Worm (Caenorhabditis elegans): Measurements from ENCODE around the gene rpb-6.
A peak's percentile ranks its signal among the peaks of the same experiment; 100 is the strongest.

rpb-6 gene

ce11 chrII:10547311-10547710 is 31.9 kb upstream of the rpb-6 start (continued):
- TF ChIP-seq Y67H2A.10 (GFP tag; conservative IDR thresholded peaks at IDR 0.05) (no peak; the same call in 1 of the 2 replicates), F39B2.1 (GFP tag; IDR thresholded peaks at IDR 0.05) (peak; percentile 6; the same call in 1 of the 2 replicates), T26A5.8 (tag; optimal IDR thresholded peaks at IDR 0.05) (no peak), lin-54 (GFP tag; optimal IDR thresholded peaks at IDR 0.05) (no peak), tlf-1 (GFP tag; optimal IDR thresholded peaks at IDR 0.05) (no peak), let-607 (tag; optimal IDR thresholded peaks at IDR 0.05) (peak in 1 of 2 experiments; percentile 0), pbrm-1 (GFP tag; IDR thresholded peaks at IDR 0.05) (peak; percentile 42; the same call in 1 of the 2 replicates), zfh-2 (GFP tag; conservative IDR thresholded peaks at IDR 0.05) (peak; percentile 95), sea-2 (GFP tag; IDR thresholded peaks at IDR 0.05) (no peak), egl-44 (GFP tag; IDR thresholded peaks at IDR 0.05) (peak; percentile 19; the same call in 1 of the 2 replicates), madf-3 (GFP tag; IDR thresholded peaks at IDR 0.05) (no peak), F37B4.10 (GFP tag; IDR thresholded peaks at IDR 0.05) (no peak), ZK185.1 (tag; optimal IDR thresholded peaks at IDR 0.05; ENCODE audit: poor library complexity, severe bottlenecking) (no peak), K12H6.12 (tag; optimal IDR thresholded peaks at IDR 0.05) (no peak), F22D6.2 (tag; optimal IDR thresholded peaks at IDR 0.05) (no peak), bed-2 (GFP tag; IDR thresholded peaks at IDR 0.05) (no peak), ztf-18 (tag; optimal IDR thresholded peaks at IDR 0.05) (no peak), F52B5.7 (tag; optimal IDR thresholded peaks at IDR 0.05) (peak; percentile 85), Y53F4B.3 (GFP tag; IDR thresholded peaks at IDR 0.05) (no peak), lag-1 (GFP tag; IDR thresholded peaks at IDR 0.05) (no peak), ztf-28 (GFP tag; IDR thresholded peaks at IDR 0.05) (peak; percentile 66; the same call in 1 of the 2 replicates), B0035.1 (tag; optimal IDR thresholded peaks at IDR 0.05) (no peak), ekl-4 (GFP tag; IDR thresholded peaks at IDR 0.05) (peak; percentile 50; the same call in 1 of the 2 replicates), F33H1.4 (GFP tag; IDR thresholded peaks at IDR 0.05) (no peak; the same call in 1 of the 2 replicates), B0336.3 (GFP tag; IDR thresholded peaks at IDR 0.05) (peak; percentile 66; the same call in 1 of the 2 replicates), mcd-1 (GFP tag; IDR thresholded peaks at IDR 0.05) (peak; percentile 51), ztf-3 (GFP tag; optimal IDR thresholded peaks at IDR 0.05) (peak; percentile 35), nfyb-1 (GFP tag; IDR thresholded peaks at IDR 0.05) (peak; percentile 70), rec-8 (tag; optimal IDR thresholded peaks at IDR 0.05) (no peak), efl-1 (GFP tag; optimal IDR thresholded peaks at IDR 0.05) (no peak), ceh-40 (GFP tag; IDR thresholded peaks at IDR 0.05) (no peak), hmg-1.2 (GFP tag; IDR thresholded peaks at IDR 0.05) (peak; percentile 21; the same call in 1 of the 2 replicates), F55B11.4 (tag; optimal IDR thresholded peaks at IDR 0.05; ENCODE audit: borderline replicate concordance, insufficient read depth) (no peak), sdz-38 (tag; optimal IDR thresholded peaks at IDR 0.05) (no peak), madf-6 (GFP tag; IDR thresholded peaks at IDR 0.05) (no peak), Y79H2A.3 (GFP tag; conservative IDR thresholded peaks at IDR 0.05) (no peak), ama-1 (optimal IDR thresholded peaks at IDR 0.05) (peak; percentile 62), ama-1 (GFP tag; optimal IDR thresholded peaks at IDR 0.05) (no peak), lin-40 (tag; optimal IDR thresholded peaks at IDR 0.05) (no peak), die-1 (tag; optimal IDR thresholded peaks at IDR 0.05) (no peak), F57C9.4 (tag; optimal IDR thresholded peaks at IDR 0.05) (peak; percentile 22), zim-3 (tag; optimal IDR thresholded peaks at IDR 0.05) (peak; percentile 40), ceh-58 (GFP tag; IDR thresholded peaks at IDR 0.05) (no peak), nhr-90 (tag; optimal IDR thresholded peaks at IDR 0.05) (no peak), hmg-20 (GFP tag; IDR thresholded peaks at IDR 0.05) (no peak), lin-35 (GFP tag; optimal IDR thresholded peaks at IDR 0.05) (no peak), hrde-1 (tag; optimal IDR thresholded peaks at IDR 0.05; ENCODE audit: borderline replicate concordance) (no peak), F10E7.11 (tag; optimal IDR thresholded peaks at IDR 0.05) (no peak), unc-130 (GFP tag; optimal IDR thresholded peaks at IDR 0.05) (no peak)

All from whole organism, young adult.